Worm (Caenorhabditis elegans): Measurements from ENCODE around the gene W06A7.2.

DNA sequence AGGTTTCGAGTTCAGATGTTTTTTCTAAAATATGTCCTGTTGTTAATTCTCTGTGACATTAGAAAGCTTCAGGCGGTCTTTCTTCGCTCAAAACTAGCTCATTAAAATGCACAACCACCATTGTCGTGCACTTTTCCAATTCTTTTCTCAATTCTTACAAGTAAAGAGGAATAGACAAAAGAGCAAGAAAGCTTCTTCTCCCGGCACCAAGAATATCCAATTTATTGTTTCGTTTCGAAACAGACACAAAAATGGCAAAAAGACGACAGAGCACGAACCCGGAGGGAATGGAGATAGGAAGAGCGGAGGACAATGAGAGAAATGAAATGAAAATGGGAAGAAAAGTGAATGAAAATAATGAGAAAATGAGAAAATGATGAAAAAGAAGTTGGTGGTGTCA is 31.0 kb downstream of the W06A7.2 start:
- TF ChIP-seq nhr-28 (tag; optimal IDR thresholded peaks at IDR 0.05) (no peak), egl-5 (tag; optimal IDR thresholded peaks at IDR 0.05) (no peak), ceh-16 (tag; optimal IDR thresholded peaks at IDR 0.05) (no peak), ztf-11 (tag; optimal IDR thresholded peaks at IDR 0.05) (no peak), aly-2 (tag; optimal IDR thresholded peaks at IDR 0.05) (no peak), fkh-2 (tag; optimal IDR thresholded peaks at IDR 0.05) (no peak), nhr-237 (tag; optimal IDR thresholded peaks at IDR 0.05) (no peak)

Measured in whole organism, L3 larva.